Worm (Caenorhabditis elegans): Measurements from ENCODE around the gene cyp-14A2.

DNA sequence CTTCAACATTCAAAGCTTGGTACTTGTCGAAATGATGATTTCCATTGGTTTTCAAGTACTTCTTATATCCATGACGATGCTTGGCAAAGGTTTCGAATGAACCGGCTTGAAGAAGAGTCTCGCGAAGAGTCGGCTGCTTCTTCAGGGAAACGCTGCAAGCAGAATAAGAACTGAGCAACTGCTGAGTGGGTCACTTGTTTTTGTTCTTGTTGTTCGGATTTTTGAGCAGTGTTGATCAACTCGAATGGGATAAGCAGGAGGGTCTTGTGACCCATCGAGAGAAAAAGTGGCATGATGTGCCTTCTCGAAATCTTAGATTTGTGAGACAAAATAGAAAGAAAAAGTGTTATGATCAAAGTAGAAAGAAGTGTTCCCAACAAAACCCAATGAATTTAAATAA lies 48.9 kb downstream of the cyp-14A2 start:
- TF ChIP-seq scrt-1 (GFP tag; IDR thresholded peaks at IDR 0.05) (no peak), hmg-4 (GFP tag; optimal IDR thresholded peaks at IDR 0.05) (no peak), ama-1 (optimal IDR thresholded peaks at IDR 0.05) (no peak), hmbx-1 (tag; optimal IDR thresholded peaks at IDR 0.05) (no peak), tbx-11 (GFP tag; IDR thresholded peaks at IDR 0.05) (no peak), pes-1 (GFP tag; IDR thresholded peaks at IDR 0.05) (no peak), ets-7 (tag; optimal IDR thresholded peaks at IDR 0.05) (no peak), B0310.2 (tag; optimal IDR thresholded peaks at IDR 0.05) (no peak), ceh-36 (tag; optimal IDR thresholded peaks at IDR 0.05) (no peak), ceh-13 (GFP tag; optimal IDR thresholded peaks at IDR 0.05) (no peak), hnd-1 (tag; optimal IDR thresholded peaks at IDR 0.05) (no peak)

Measured in whole organism, early embryonic.